Fruit fly (Drosophila melanogaster): ENCODE results near the gene spartin.

The spartin gene

DNA sequence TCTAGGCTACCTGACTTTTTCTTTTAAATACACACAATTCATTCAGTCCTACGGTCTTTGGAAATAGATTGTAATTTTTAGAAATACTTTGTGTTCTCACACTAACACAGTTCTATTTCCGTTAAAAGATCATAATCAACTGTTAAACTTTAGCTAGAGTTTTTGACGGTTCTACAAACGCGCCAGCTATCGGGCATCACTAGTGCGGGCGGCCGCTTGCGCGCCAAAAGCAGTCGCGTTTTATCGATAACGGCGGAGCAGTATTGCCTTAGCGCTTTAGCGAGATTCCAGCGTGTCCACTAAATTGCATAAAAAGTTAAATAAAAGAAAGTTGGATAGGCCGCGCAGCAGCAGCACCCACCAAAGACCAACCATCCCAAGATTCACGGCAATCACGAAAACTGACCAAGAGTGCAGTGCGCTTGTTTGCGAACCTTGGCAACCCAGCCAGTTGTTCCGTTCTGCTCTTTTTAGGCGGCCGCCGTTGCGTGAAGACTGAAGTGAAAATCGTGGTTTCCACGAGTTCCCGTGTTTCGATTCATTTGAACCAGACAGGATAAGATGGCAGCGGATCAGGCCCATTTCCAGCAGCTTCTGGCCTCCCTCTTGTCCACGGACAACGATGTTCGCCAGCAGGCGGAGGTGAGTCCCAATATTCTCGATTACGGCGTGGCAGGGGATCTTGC is 5.3 kb upstream of the spartin start, which contains the start of gene Karybeta3 (continued):
- TF ChIP-seq pan (optimal IDR thresholded peaks at IDR 0.05): no peak
- peak in 1 of 2 experiments; percentile 88 for TF ChIP-seq pan (GFP tag; optimal IDR thresholded peaks at IDR 0.05 in 1 of 2, IDR thresholded peaks at IDR 0.05 in 1 of 2)
- TF ChIP-seq her (GFP tag; optimal IDR thresholded peaks at IDR 0.05): peak; percentile 82
- peak in 1 of 2 experiments; percentile 55 for TF ChIP-seq crp (GFP tag; optimal IDR thresholded peaks at IDR 0.05)
- peak; percentile 36 for TF ChIP-seq CG17802 (tag; optimal IDR thresholded peaks at IDR 0.05)
- peak; percentile 65 for TF ChIP-seq bcd (GFP tag; optimal IDR thresholded peaks at IDR 0.05)
- TF ChIP-seq CG12299 (tag; optimal IDR thresholded peaks at IDR 0.05): peak; percentile 54
- TF ChIP-seq Asciz (GFP tag; optimal IDR thresholded peaks at IDR 0.05): no peak
- peak; percentile 70 for TF ChIP-seq eyg (GFP tag; optimal IDR thresholded peaks at IDR 0.05)
- TF ChIP-seq Bgb (GFP tag; IDR thresholded peaks at IDR 0.05; ENCODE audit: partially characterized antibody): peak; percentile 73
- TF ChIP-seq Sry-β (GFP tag; optimal IDR thresholded peaks at IDR 0.05): peak; percentile 97
- TF ChIP-seq phol (tag; optimal IDR thresholded peaks at IDR 0.05): peak; percentile 67
- TF ChIP-seq Opbp (GFP tag; IDR thresholded peaks at IDR 0.05; ENCODE audit: partially characterized antibody): peak; percentile 73
- peak; percentile 78 for TF ChIP-seq ewg (GFP tag; optimal IDR thresholded peaks at IDR 0.05)
- TF ChIP-seq CG1024 (GFP tag; IDR thresholded peaks at IDR 0.05): peak; percentile 53; the same call in 1 of the 2 replicates
- TF ChIP-seq Bteb2 (GFP tag; optimal IDR thresholded peaks at IDR 0.05): peak; percentile 60
- TF ChIP-seq amos (GFP tag; IDR thresholded peaks at IDR 0.05; ENCODE audit: partially characterized antibody): peak; percentile 46
- TF ChIP-seq fd102C (GFP tag; optimal IDR thresholded peaks at IDR 0.05): no peak
- TF ChIP-seq Dref (GFP tag; IDR thresholded peaks at IDR 0.05): peak; percentile 89
- TF ChIP-seq CG12071 (GFP tag; optimal IDR thresholded peaks at IDR 0.05): no peak
- TF ChIP-seq Ptx1 (GFP tag; IDR thresholded peaks at IDR 0.05): peak; percentile 76
- TF ChIP-seq CG32767 (GFP tag; IDR thresholded peaks at IDR 0.05): peak; percentile 65; the same call in 1 of the 2 replicates
- TF ChIP-seq CG10959 (GFP tag; IDR thresholded peaks at IDR 0.05): no peak
- TF ChIP-seq CG18599 (GFP tag; optimal IDR thresholded peaks at IDR 0.05): no peak
- peak; percentile 84 for TF ChIP-seq dm (GFP tag; optimal IDR thresholded peaks at IDR 0.05)
- TF ChIP-seq pita (GFP tag; optimal IDR thresholded peaks at IDR 0.05): no peak
- no peak for TF ChIP-seq yki (optimal IDR thresholded peaks at IDR 0.05)
- TF ChIP-seq HmgD (GFP tag; optimal IDR thresholded peaks at IDR 0.05): peak; percentile 80
- TF ChIP-seq CG11696 (GFP tag; IDR thresholded peaks at IDR 0.05): 0 out of 2 replicates have a peak, but pooled peaks have one; percentile 16
- peak; percentile 46 for TF ChIP-seq CG8924 (tag; optimal IDR thresholded peaks at IDR 0.05)
- peak; percentile 79 for TF ChIP-seq trem (tag; optimal IDR thresholded peaks at IDR 0.05)
- peak; percentile 35 for TF ChIP-seq CG14965 (GFP tag; optimal IDR thresholded peaks at IDR 0.05; ENCODE audit: borderline replicate concordance)
- TF ChIP-seq esg (GFP tag; conservative IDR thresholded peaks at IDR 0.05): peak; percentile 54; the same call in 1 of the 2 replicates
- TF ChIP-seq CG12769 (tag; optimal IDR thresholded peaks at IDR 0.05): peak; percentile 76
- peak; percentile 57; the same call in 1 of the 2 replicates for TF ChIP-seq CG4730 (GFP tag; IDR thresholded peaks at IDR 0.05)
- TF ChIP-seq CG2199 (GFP tag; IDR thresholded peaks at IDR 0.05): peak; percentile 50; the same call in 1 of the 3 replicates
- peak; percentile 76 for TF ChIP-seq CG10543 (GFP tag; optimal IDR thresholded peaks at IDR 0.05)
- TF ChIP-seq nau (GFP tag; optimal IDR thresholded peaks at IDR 0.05): peak; percentile 69
- TF ChIP-seq CG30020 (tag; optimal IDR thresholded peaks at IDR 0.05): peak; percentile 71
- TF ChIP-seq CG11247 (GFP tag; IDR thresholded peaks at IDR 0.05): peak; percentile 61; the same call in 1 of the 2 replicates
- peak; percentile 44 for TF ChIP-seq CG8359 (GFP tag; optimal IDR thresholded peaks at IDR 0.05; ENCODE audit: borderline replicate concordance)
- TF ChIP-seq CG2116 (GFP tag; optimal IDR thresholded peaks at IDR 0.05): peak; percentile 88
- peak; percentile 55 for TF ChIP-seq Lhr (GFP tag; optimal IDR thresholded peaks at IDR 0.05)
- TF ChIP-seq abd-A (tag; optimal IDR thresholded peaks at IDR 0.05): no peak
- TF ChIP-seq CG6272 (GFP tag; IDR thresholded peaks at IDR 0.05): peak; percentile 68
- TF ChIP-seq CG2129 (GFP tag; IDR thresholded peaks at IDR 0.05; ENCODE audit: partially characterized antibody): no peak
- peak; percentile 71; the same call in 1 of the 2 replicates for TF ChIP-seq sisA (GFP tag; IDR thresholded peaks at IDR 0.05)
- no peak for TF ChIP-seq sqz (GFP tag; optimal IDR thresholded peaks at IDR 0.05)

Data from whole organism, embryonic.